Worm (Caenorhabditis elegans) whole organism, L2 larva: ENCODE measurements around the gene C23G10.10.

Experiments used
- R02D3.7 ChIP-seq: fragments of 150-350 bp; optimal IDR thresholded peaks from 2 replicates; lab custom pipeline; 2014; ENCODE audit warnings: missing biosample characterization, missing genetic modification characterization
- Y55F3AM.14 ChIP-seq: fragments of 200-800 bp; sonication (Bioruptor generic); optimal IDR thresholded peaks from 2 replicates; lab custom pipeline; 2018; ENCODE audit warnings: mild to moderate bottlenecking, missing genetic modification characterization, missing compliant biosample characterization
- ama-1 ChIP-seq: fragments of 150-350 bp; optimal IDR thresholded peaks from 2 replicates; lab custom pipeline; 2018; ENCODE audit warnings: inconsistent platforms
- elt-3 ChIP-seq: sonication (generic microtip); optimal IDR thresholded peaks from 2 replicates; lab custom pipeline; 2017; ENCODE audit warnings: missing biosample characterization, missing genetic modification characterization
- gmeb-1 ChIP-seq: fragments of 150-350 bp; optimal IDR thresholded peaks from 2 replicates; lab custom pipeline; 2014; ENCODE audit warnings: missing biosample characterization, missing genetic modification characterization
- mab-5 ChIP-seq: fragments of 150-350 bp; optimal IDR thresholded peaks from 2 replicates; lab custom pipeline; 2014; ENCODE audit warnings: missing biosample characterization, missing genetic modification characterization
- nhr-23 ChIP-seq: fragments of 150-350 bp; optimal IDR thresholded peaks from 2 replicates; lab custom pipeline; 2014; ENCODE audit warnings: missing biosample characterization, missing genetic modification reagents, missing genetic modification characterization
- nhr-25 ChIP-seq: fragments of 150-350 bp; sonication (generic microtip); optimal IDR thresholded peaks from 3 replicates; lab custom pipeline; 2014; ENCODE audit warnings: missing biosample characterization, missing genetic modification characterization
- unc-62 ChIP-seq: fragments of 150-350 bp; optimal IDR thresholded peaks from 2 replicates; lab custom pipeline; 2014; ENCODE audit warnings: missing biosample characterization, missing genetic modification reagents, missing genetic modification characterization
- zag-1 ChIP-seq: fragments of 150-350 bp; optimal IDR thresholded peaks from 2 replicates; lab custom pipeline; 2014; ENCODE audit warnings: missing biosample characterization, missing genetic modification characterization
- ztf-11 ChIP-seq: sonication (generic microtip); optimal IDR thresholded peaks from 2 replicates; lab custom pipeline; 2017; ENCODE audit warnings: missing biosample characterization, missing genetic modification characterization

DNA sequence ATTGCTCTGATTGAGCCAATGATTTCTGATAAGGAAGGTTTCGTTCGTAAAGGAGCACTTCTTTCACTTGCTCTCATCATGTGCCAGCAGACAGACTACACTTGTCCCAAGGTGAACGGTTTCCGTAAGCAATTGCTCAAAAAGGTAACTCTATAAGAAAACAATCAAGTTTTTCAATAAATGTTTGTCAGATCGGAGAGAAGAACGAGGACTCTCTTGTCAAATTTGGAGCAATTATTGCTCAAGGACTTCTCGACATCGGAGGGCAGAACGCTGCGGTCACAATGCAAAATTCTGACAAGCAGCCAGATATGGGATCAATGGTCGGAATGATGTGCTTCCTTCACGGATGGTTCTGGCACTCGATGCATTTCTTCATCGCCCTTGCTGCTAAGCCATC is 12.5 kb downstream of the C23G10.10 start:
- TF ChIP-seq ama-1 (lab: Kevin White, UChicago) (no peak), unc-62 (GFP tag; lab: Kevin White, UChicago) (no peak), gmeb-1 (tag; lab: Kevin White, UChicago) (no peak), R02D3.7 (tag; lab: Kevin White, UChicago) (no peak), mab-5 (tag; lab: Kevin White, UChicago) (no peak), Y55F3AM.14 (no peak), zag-1 (tag; lab: Kevin White, UChicago) (no peak), ztf-11 (no peak), nhr-23 (tag; lab: Kevin White, UChicago) (no peak), elt-3 (tag; lab: Kevin White, UChicago) (no peak), nhr-25 (tag; lab: Kevin White, UChicago) (no peak)
